Worm (Caenorhabditis elegans): ENCODE data around the gene Y39B6A.29.

- TF ChIP-seq T22C8.4 (GFP tag; IDR thresholded peaks at IDR 0.05) (no peak), ref-1 (GFP tag; conservative IDR thresholded peaks at IDR 0.05) (no peak), cog-1 (tag; optimal IDR thresholded peaks at IDR 0.05) (no peak), klf-2 (GFP tag; conservative IDR thresholded peaks at IDR 0.05) (no peak), tab-1 (GFP tag; IDR thresholded peaks at IDR 0.05) (no peak), ztf-29 (GFP tag; IDR thresholded peaks at IDR 0.05) (no peak)
These were observed 22.9 kb upstream of the Y39B6A.29 start for ce11 chrV:19047442-19047841.

Data from whole organism, midembryonic.